Worm (Caenorhabditis elegans) whole organism, midembryonic: ENCODE data around the gene F07C6.4.

Experiments used
- cog-1 ChIP-seq: sonication (generic microtip); optimal IDR thresholded peaks from 2 replicates; lab custom pipeline; 2016; ENCODE audit warnings: missing genetic modification characterization, missing compliant biosample characterization
- flt-1 ChIP-seq: fragments of 200-800 bp; sonication (Bioruptor generic); IDR thresholded peaks from 2 replicates; pipeline ENCODE4 v1.3.6; 2022; ENCODE audit warnings: missing genetic modification characterization, missing compliant biosample characterization
- ref-1 ChIP-seq: fragments of 200-800 bp; sonication (Bioruptor generic); conservative IDR thresholded peaks from 2 replicates; pipeline ENCODE4 v1.3.6; 2022; ENCODE audit warnings: missing genetic modification reagents, missing genetic modification characterization, missing compliant biosample characterization
- tab-1 ChIP-seq: fragments of 200-800 bp; sonication (Bioruptor generic); IDR thresholded peaks from 2 replicates; pipeline ENCODE4 v1.3.6; 2022; ENCODE audit warnings: missing genetic modification characterization, missing compliant biosample characterization

ce11 chrIV:12816636-12817035, 10.9 kb downstream of the F07C6.4 start:
- TF ChIP-seq cog-1 (tag; lab: Kevin White, UChicago) (no peak), flt-1 (GFP tag; lab: Robert Waterston, UW) (no peak), tab-1 (GFP tag; lab: Robert Waterston, UW) (no peak), ref-1 (no peak)
